Fruit fly (Drosophila melanogaster): ENCODE measurements around the gene CG17249.

The CG17249 gene

dm6 chr3L:1609611-1610010 lies 37.7 kb downstream of the CG17249 start:
- TF ChIP-seq usp (GFP tag; optimal IDR thresholded peaks at IDR 0.05), result no peak
- no peak for TF ChIP-seq CG8478 (optimal IDR thresholded peaks at IDR 0.05)
- no peak for TF ChIP-seq EcR (GFP tag; optimal IDR thresholded peaks at IDR 0.05)
- no peak for TF ChIP-seq pan (optimal IDR thresholded peaks at IDR 0.05)
- TF ChIP-seq psq (optimal IDR thresholded peaks at IDR 0.05), result no peak
- no peak for TF ChIP-seq Dll (optimal IDR thresholded peaks at IDR 0.05)

dm6 chr3L:1602833-1603128 lies 44.5 kb downstream of the CG17249 start, which contains the start of the genes CG18170 and CG33791:
CG18170 (plus strand) TSS chr3L:1602954.
CG33791 (plus strand) TSS chr3L:1602954.
- no peak for TF ChIP-seq Dll (optimal IDR thresholded peaks at IDR 0.05)
- no peak for TF ChIP-seq psq (optimal IDR thresholded peaks at IDR 0.05)
- no peak for TF ChIP-seq pan (optimal IDR thresholded peaks at IDR 0.05)
- TF ChIP-seq usp (GFP tag; optimal IDR thresholded peaks at IDR 0.05), result no peak
- no peak for TF ChIP-seq CG8478 (optimal IDR thresholded peaks at IDR 0.05)
- no peak for TF ChIP-seq EcR (GFP tag; optimal IDR thresholded peaks at IDR 0.05)

DNA sequence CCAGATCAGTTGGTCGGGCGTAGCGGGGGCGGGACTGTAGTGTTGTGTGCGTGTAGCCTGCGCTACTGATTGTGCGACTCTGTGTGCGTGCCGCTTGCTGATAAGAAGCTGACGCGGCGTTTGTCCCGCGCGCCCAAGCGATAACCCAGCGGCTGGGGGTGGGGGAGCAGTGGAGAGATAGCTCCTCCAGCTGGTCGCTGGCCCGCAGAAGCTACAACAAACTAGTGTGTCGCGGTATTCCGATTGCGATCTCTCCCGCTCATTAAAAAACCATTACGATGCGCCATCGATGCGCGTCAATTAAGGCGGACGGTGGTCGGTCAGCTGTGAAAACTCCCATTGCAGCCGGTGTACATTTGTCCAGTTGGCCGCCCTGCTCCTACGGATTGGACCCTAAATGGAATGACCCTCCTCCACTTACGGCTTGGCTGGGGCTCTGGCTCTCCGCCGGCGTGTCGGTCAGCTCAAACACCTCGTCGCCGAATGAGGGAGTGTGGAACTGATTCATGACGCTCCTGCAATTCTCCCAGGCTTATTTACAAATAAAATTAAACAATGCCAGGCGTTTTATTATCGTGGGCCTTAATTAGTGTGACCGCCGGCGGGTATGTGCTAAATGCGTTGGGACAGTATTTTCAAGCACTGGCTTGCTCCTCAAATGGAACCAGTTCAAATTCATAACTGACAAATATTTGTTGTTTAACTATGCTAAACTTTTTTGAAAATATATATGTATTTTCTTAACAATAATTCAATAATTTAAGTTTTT lies 45.0 kb downstream of the CG17249 start, which contains the start of gene CG12104:
Gene CG12104, minus strand, starts transcription at position 611 of the 769 bp plus-strand sequence.
- no peak for TF ChIP-seq psq (optimal IDR thresholded peaks at IDR 0.05)
- no peak for TF ChIP-seq Dll (optimal IDR thresholded peaks at IDR 0.05)
- TF ChIP-seq CG8478 (optimal IDR thresholded peaks at IDR 0.05), result no peak
- no peak for TF ChIP-seq EcR (GFP tag; optimal IDR thresholded peaks at IDR 0.05)
- TF ChIP-seq pan (optimal IDR thresholded peaks at IDR 0.05), result no peak
- no peak for TF ChIP-seq usp (GFP tag; optimal IDR thresholded peaks at IDR 0.05)
